Worm (Caenorhabditis elegans) whole organism, L2 larva: ENCODE data around the gene Y17D7C.1.

Experiments
- elt-3 ChIP-seq: sonication (generic microtip); optimal IDR thresholded peaks from 2 replicates; lab custom pipeline; 2017; ENCODE audit warnings: missing biosample characterization, missing genetic modification characterization
- mbf-1 ChIP-seq: sonication (generic microtip); optimal IDR thresholded peaks from 2 replicates; lab custom pipeline; 2017; ENCODE audit warnings: missing biosample characterization, missing genetic modification characterization
- nhr-11 ChIP-seq: fragments of 150-350 bp; optimal IDR thresholded peaks from 2 replicates; lab custom pipeline; 2014; ENCODE audit warnings: missing biosample characterization, missing genetic modification characterization
- nhr-237 ChIP-seq: fragments of 150-350 bp; optimal IDR thresholded peaks from 2 replicates; lab custom pipeline; 2014; ENCODE audit warnings: missing biosample characterization, missing genetic modification characterization
- nhr-77 ChIP-seq: fragments of 150-350 bp; optimal IDR thresholded peaks from 2 replicates; lab custom pipeline; 2014; ENCODE audit warnings: missing biosample characterization, missing genetic modification characterization

DNA sequence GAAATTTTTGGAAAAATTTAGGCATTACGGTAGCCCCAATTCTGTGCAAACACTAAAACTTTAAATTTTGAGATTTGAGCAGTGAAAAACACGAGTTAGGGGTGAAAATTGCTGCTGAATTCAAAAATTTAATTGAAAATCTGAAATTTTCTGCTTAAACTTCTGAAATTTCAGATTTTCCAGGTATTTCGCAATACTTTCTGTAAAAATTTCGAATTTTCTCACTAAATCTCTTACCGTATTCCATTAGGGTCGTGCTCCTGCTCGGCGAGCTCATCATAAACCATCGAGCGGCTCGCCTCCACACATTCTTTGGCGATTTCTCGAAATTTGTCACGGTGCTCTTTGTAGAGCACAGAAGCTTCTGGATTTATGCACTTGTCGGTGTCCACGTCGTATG is 19.0 kb upstream of the Y17D7C.1 start:
- TF ChIP-seq nhr-77 (tag; lab: Kevin White, UChicago) (no peak), nhr-11 (tag; lab: Kevin White, UChicago) (no peak), mbf-1 (tag; lab: Kevin White, UChicago) (no peak), nhr-237 (tag; lab: Kevin White, UChicago) (no peak), elt-3 (tag; lab: Kevin White, UChicago) (no peak)
